Fruit fly (Drosophila melanogaster) whole organism: Measurements from ENCODE around the gene CG31265.

Experiments used
- CG8478 ChIP-seq: fragments of >200 bp; optimal IDR thresholded peaks from 2 replicates; lab custom pipeline; 2018; ENCODE audit warnings: inconsistent platforms
- Dll ChIP-seq: fragments of >200 bp; optimal IDR thresholded peaks from 2 replicates; lab custom pipeline; 2017
- EcR ChIP-seq, 2 experiments: fragments of >200 bp; optimal IDR thresholded peaks; 2 replicates each; lab custom pipeline; 2017; ENCODE audit warnings: missing biosample characterization in 2 of 2, missing genetic modification characterization in 2 of 2, missing genetic modification reagents in 2 of 2
- pan ChIP-seq: fragments of >200 bp; optimal IDR thresholded peaks from 2 replicates; lab custom pipeline; 2017
- psq ChIP-seq: fragments of >200 bp; optimal IDR thresholded peaks from 2 replicates; lab custom pipeline; 2017
- usp ChIP-seq: fragments of >200 bp; optimal IDR thresholded peaks from 2 replicates; lab custom pipeline; 2017; ENCODE audit warnings: missing biosample characterization, missing genetic modification characterization, mixed read lengths

Gene CG31265

DNA sequence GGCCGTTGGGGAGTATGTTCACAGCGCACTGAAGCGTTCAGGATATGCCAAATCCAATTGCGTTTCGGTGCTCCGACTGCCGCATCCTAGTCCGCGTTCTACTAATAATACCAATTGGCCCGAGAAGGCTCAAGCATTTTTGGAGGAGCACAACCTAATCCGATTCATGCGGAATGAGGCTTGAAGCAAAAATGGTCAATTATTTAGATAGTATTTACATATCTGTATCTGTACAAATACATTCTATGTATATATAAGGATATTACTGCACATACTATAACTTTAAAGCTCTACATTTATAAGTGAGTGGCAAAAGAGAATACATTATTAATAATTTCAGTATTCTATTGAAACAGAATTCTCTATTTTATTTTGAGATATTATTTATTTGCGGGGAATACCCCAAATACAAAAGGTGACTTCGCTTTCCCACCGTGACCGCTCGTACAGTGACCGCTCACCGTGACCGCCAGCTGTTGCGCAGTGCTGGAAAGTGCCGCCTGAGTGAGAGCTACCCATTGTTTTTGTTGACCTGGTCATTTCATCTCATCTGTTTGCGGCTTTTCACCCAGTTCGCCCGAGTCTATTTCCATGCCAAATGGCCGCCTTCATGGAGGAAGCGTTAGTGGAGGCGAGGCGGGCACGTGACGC lies 23.5 kb downstream of the CG31265 start, which contains the start of gene CG5292:
Gene CG5292, plus strand, starts transcription at position 486 of the 651 bp plus-strand sequence.
- TF ChIP-seq CG8478 (lab: Kevin White, UChicago) (no peak), psq (lab: Kevin White, UChicago) (no peak), pan (lab: Kevin White, UChicago) (no peak), usp (GFP tag; lab: Kevin White, UChicago) (no peak), Dll (lab: Kevin White, UChicago) (no peak), EcR (GFP tag; optimal IDR thresholded peaks at IDR 0.05; lab: Kevin White, UChicago) (no peak)

DNA sequence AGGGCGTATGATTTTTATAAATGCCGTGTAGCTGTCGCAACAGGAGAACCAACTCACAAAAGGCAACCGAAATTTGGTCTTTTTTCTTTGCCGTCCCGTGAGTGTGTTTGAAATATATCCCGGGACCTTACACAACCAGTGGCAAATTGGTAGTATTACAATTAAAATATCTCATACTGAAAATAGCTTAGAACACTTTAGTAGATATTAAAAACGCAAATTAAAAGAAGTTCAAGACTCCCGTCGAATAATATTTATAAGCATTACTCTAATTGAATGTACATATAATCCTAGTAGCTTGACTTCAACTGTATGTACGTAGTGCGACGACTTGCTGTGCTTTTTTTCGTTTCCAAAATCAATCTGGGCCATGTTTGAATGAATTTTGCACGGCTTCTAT lies 50.1 kb downstream of the CG31265 start:
- no peak for TF ChIP-seq psq (lab: Kevin White, UChicago)
- TF ChIP-seq usp (GFP tag; lab: Kevin White, UChicago), result no peak
- TF ChIP-seq CG8478 (lab: Kevin White, UChicago), result no peak
- TF ChIP-seq Dll (lab: Kevin White, UChicago), result no peak
- TF ChIP-seq pan (lab: Kevin White, UChicago), result no peak
- no peak for TF ChIP-seq EcR (GFP tag; optimal IDR thresholded peaks at IDR 0.05; lab: Kevin White, UChicago)
